Worm (Caenorhabditis elegans) whole organism, L4 larva: ENCODE results near the gene unc-52.

ENCODE experiments used
- ces-1 ChIP-seq: fragments of 150-350 bp; sonication (generic microtip); optimal IDR thresholded peaks from 4 replicates; lab custom pipeline; 2014; ENCODE audit warnings: missing biosample characterization, missing genetic modification reagents, missing genetic modification characterization
- egl-27 ChIP-seq: sonication (generic microtip); optimal IDR thresholded peaks from 3 replicates; lab custom pipeline; 2017; ENCODE audit warnings: missing biosample characterization, missing genetic modification reagents, missing genetic modification characterization
- jun-1 ChIP-seq: fragments of 150-350 bp; optimal IDR thresholded peaks from 2 replicates; lab custom pipeline; 2014; ENCODE audit warnings: missing biosample characterization, missing genetic modification reagents, missing genetic modification characterization
- mxl-3 ChIP-seq: fragments of 200-800 bp; sonication (Bioruptor generic); optimal IDR thresholded peaks from 2 replicates; lab custom pipeline; 2018; ENCODE audit warnings: mild to moderate bottlenecking, missing genetic modification characterization, missing compliant biosample characterization
- set-16 ChIP-seq: fragments of 200-800 bp; sonication (Bioruptor generic); IDR thresholded peaks from 2 replicates; pipeline ENCODE4 v1.3.6; 2022; ENCODE audit warnings: missing genetic modification reagents, missing genetic modification characterization, missing compliant biosample characterization

ce11 chrII:14604261-14604660 lies 80.0 kb downstream of the unc-52 start:
- no peak for TF ChIP-seq set-16
- no peak for TF ChIP-seq mxl-3 (GFP tag; lab: Kevin White, UChicago)
- no peak for TF ChIP-seq ces-1 (GFP tag; lab: Kevin White, UChicago)
- TF ChIP-seq egl-27 (tag; lab: Kevin White, UChicago): no peak
- no peak for TF ChIP-seq jun-1 (tag; lab: Kevin White, UChicago)
